Worm (Caenorhabditis elegans): ENCODE measurements around the gene fbxb-57.

Gene fbxb-57

ce11 chrV:19288073-19288805, at the start of gene fbxb-57, which contains the start of gene F55C9.3:
fbxb-57 (plus strand) TSS chrV:19288755.
F55C9.3 (minus strand) TSS chrV:19288173.
- TF ChIP-seq unc-62 (GFP tag; optimal IDR thresholded peaks at IDR 0.05) = no peak
- no peak for TF ChIP-seq madf-3 (GFP tag; IDR thresholded peaks at IDR 0.05)
- no peak for TF ChIP-seq ztf-3 (GFP tag; optimal IDR thresholded peaks at IDR 0.05)

ce11 chrV:19240129-19240528, 48.4 kb upstream of the fbxb-57 start, which contains the start of the genes fbxb-115 and fbxb-1:
fbxb-115 (minus strand) TSS chrV:19240229.
fbxb-1 (plus strand) TSS chrV:19240354.
- TF ChIP-seq gei-17 (GFP tag; optimal IDR thresholded peaks at IDR 0.05) (no peak), xnd-1 (tag; optimal IDR thresholded peaks at IDR 0.05) (no peak), B0261.1 (tag; optimal IDR thresholded peaks at IDR 0.05) (no peak), ceh-27 (GFP tag; optimal IDR thresholded peaks at IDR 0.05) (no peak), rec-8 (tag; optimal IDR thresholded peaks at IDR 0.05) (no peak), dox-1 (GFP tag; IDR thresholded peaks at IDR 0.05) (no peak), egrh-3 (GFP tag; IDR thresholded peaks at IDR 0.05) (no peak), rcor-1 (GFP tag; IDR thresholded peaks at IDR 0.05) (no peak), unc-130 (GFP tag; optimal IDR thresholded peaks at IDR 0.05) (no peak), D2030.7 (GFP tag; IDR thresholded peaks at IDR 0.05) (no peak), snpc-3.4 (tag; optimal IDR thresholded peaks at IDR 0.05) (no peak), nhr-90 (tag; optimal IDR thresholded peaks at IDR 0.05) (no peak), lsl-1 (GFP tag; optimal IDR thresholded peaks at IDR 0.05) (no peak), zfh-2 (GFP tag; conservative IDR thresholded peaks at IDR 0.05) (no peak), nhr-120 (GFP tag; IDR thresholded peaks at IDR 0.05) (no peak), die-1 (tag; optimal IDR thresholded peaks at IDR 0.05) (no peak), lin-40 (tag; optimal IDR thresholded peaks at IDR 0.05) (no peak)

- no peak for TF ChIP-seq ccch-3 (GFP tag; optimal IDR thresholded peaks at IDR 0.05)
- no peak for TF ChIP-seq aptf-3 (GFP tag; IDR thresholded peaks at IDR 0.05)
- TF ChIP-seq F52B5.7 (tag; optimal IDR thresholded peaks at IDR 0.05) = no peak
- TF ChIP-seq bed-2 (GFP tag; IDR thresholded peaks at IDR 0.05) = no peak
- no peak for TF ChIP-seq tbp1 (GFP tag; optimal IDR thresholded peaks at IDR 0.05)
These were observed 37.6 kb upstream of the fbxb-57 start, which contains the start of gene str-81 for ce11 chrV:19250983-19251382. str-81 (minus strand) TSS chrV:19251083.

ce11 chrV:19251844-19252243, 36.7 kb upstream of the fbxb-57 start, which contains the start of gene F21D9.11:
F21D9.11 (plus strand) TSS chrV:19252144.
- TF ChIP-seq B0035.1 (tag; optimal IDR thresholded peaks at IDR 0.05) = no peak

- TF ChIP-seq F57C9.4 (tag; optimal IDR thresholded peaks at IDR 0.05) = no peak
- no peak for TF ChIP-seq hsf-1 (GFP tag; IDR thresholded peaks at IDR 0.05)
- no peak for TF ChIP-seq attf-6 (GFP tag; IDR thresholded peaks at IDR 0.05)
- no peak for TF ChIP-seq ceh-58 (GFP tag; IDR thresholded peaks at IDR 0.05)
- no peak for TF ChIP-seq nhr-80 (tag; optimal IDR thresholded peaks at IDR 0.05)
- TF ChIP-seq F55B11.4 (tag; optimal IDR thresholded peaks at IDR 0.05; ENCODE audit: borderline replicate concordance, insufficient read depth) = no peak
- TF ChIP-seq snpc-4 (GFP tag; optimal IDR thresholded peaks at IDR 0.05) = no peak
- no peak for TF ChIP-seq snpc-4 (tag; optimal IDR thresholded peaks at IDR 0.05)
- TF ChIP-seq Y67H2A.10 (GFP tag; conservative IDR thresholded peaks at IDR 0.05) = no peak
- TF ChIP-seq unc-62 (GFP tag; optimal IDR thresholded peaks at IDR 0.05) = no peak
- TF ChIP-seq B0336.3 (GFP tag; IDR thresholded peaks at IDR 0.05) = no peak
- no peak for TF ChIP-seq madf-10 (tag; optimal IDR thresholded peaks at IDR 0.05)
- TF ChIP-seq die-1 (tag; optimal IDR thresholded peaks at IDR 0.05) = no peak
- no peak for TF ChIP-seq pha-4 (tag; optimal IDR thresholded peaks at IDR 0.05)
These were observed 35.0 kb upstream of the fbxb-57 start, which contains the start of gene F21D9.4 for ce11 chrV:19253520-19253919. F21D9.4 (plus strand) TSS chrV:19253820.
